Worm (Caenorhabditis elegans) whole organism, L3 larva: Measurements from ENCODE around the gene C03A3.2.

Experiments used
- R02D3.7 ChIP-seq: fragments of 150-350 bp; optimal IDR thresholded peaks from 2 replicates; lab custom pipeline; 2014; ENCODE audit warnings: missing biosample characterization, missing genetic modification characterization
- ZK546.5 ChIP-seq: sonication (generic microtip); optimal IDR thresholded peaks from 2 replicates; lab custom pipeline; 2017; ENCODE audit warnings: missing biosample characterization, missing genetic modification characterization
- aly-2 ChIP-seq: fragments of 150-350 bp; optimal IDR thresholded peaks from 2 replicates; lab custom pipeline; 2014; ENCODE audit warnings: missing biosample characterization, missing genetic modification characterization
- ama-1 ChIP-seq: fragments of 150-350 bp; optimal IDR thresholded peaks from 2 replicates; lab custom pipeline; 2018
- ceh-82 ChIP-seq: fragments of 150-350 bp; optimal IDR thresholded peaks from 2 replicates; lab custom pipeline; 2014; ENCODE audit warnings: missing biosample characterization, missing genetic modification characterization
- ceh-9 ChIP-seq: sonication (generic microtip); optimal IDR thresholded peaks from 2 replicates; lab custom pipeline; 2018; ENCODE audit warnings: missing biosample characterization, missing genetic modification characterization
- daf-12 ChIP-seq: fragments of 150-350 bp; optimal IDR thresholded peaks from 2 replicates; lab custom pipeline; 2014; ENCODE audit warnings: missing biosample characterization, missing genetic modification reagents, missing genetic modification characterization
- egl-27 ChIP-seq: sonication (generic microtip); optimal IDR thresholded peaks from 4 replicates; lab custom pipeline; 2017; ENCODE audit warnings: missing biosample characterization, missing genetic modification reagents, missing genetic modification characterization
- elt-2 ChIP-seq: sonication (generic microtip); optimal IDR thresholded peaks from 2 replicates; lab custom pipeline; 2016; ENCODE audit warnings: missing genetic modification reagents, mild to moderate bottlenecking, missing genetic modification characterization, missing compliant biosample characterization
- elt-3 ChIP-seq, 3 experiments: fragments of 150-350 bp in 1 of 3; sonication (generic microtip) in 2 of 3; optimal IDR thresholded peaks; 2 replicates in 2 of 3; 4 replicates in 1 of 3; lab custom pipeline; 2014 to 2017; ENCODE audit warnings: missing biosample characterization in 3 of 3, missing genetic modification characterization in 3 of 3
- eor-1 ChIP-seq, 2 experiments: fragments of 150-350 bp; optimal IDR thresholded peaks; 2 replicates each; lab custom pipeline; 2014 to 2018; ENCODE audit warnings: missing biosample characterization in 2 of 2, missing genetic modification characterization in 2 of 2
- fkh-10 ChIP-seq: sonication (generic microtip); optimal IDR thresholded peaks from 2 replicates; lab custom pipeline; 2017; ENCODE audit warnings: missing biosample characterization, missing genetic modification reagents, missing genetic modification characterization
- fkh-2 ChIP-seq: fragments of 150-350 bp; optimal IDR thresholded peaks from 2 replicates; lab custom pipeline; 2014; ENCODE audit warnings: missing biosample characterization, missing genetic modification reagents, missing genetic modification characterization
- fos-1 ChIP-seq: fragments of 150-350 bp; optimal IDR thresholded peaks from 2 replicates; lab custom pipeline; 2014; ENCODE audit warnings: missing biosample characterization, missing genetic modification characterization
- hmg-11 ChIP-seq: sonication (generic microtip); optimal IDR thresholded peaks from 2 replicates; lab custom pipeline; 2016; ENCODE audit warnings: missing genetic modification characterization, missing compliant biosample characterization
- jun-1 ChIP-seq: fragments of 150-350 bp; optimal IDR thresholded peaks from 2 replicates; lab custom pipeline; 2014; ENCODE audit warnings: missing biosample characterization, missing genetic modification reagents, missing genetic modification characterization
- lsy-12 ChIP-seq: sonication (generic microtip); optimal IDR thresholded peaks from 2 replicates; lab custom pipeline; 2016; ENCODE audit warnings: mild to moderate bottlenecking, missing genetic modification characterization, missing compliant biosample characterization
- mdl-1 ChIP-seq: fragments of 150-350 bp; optimal IDR thresholded peaks from 2 replicates; lab custom pipeline; 2014; ENCODE audit warnings: missing biosample characterization, missing genetic modification characterization
- mml-1 ChIP-seq: fragments of 150-350 bp; sonication (generic microtip); optimal IDR thresholded peaks from 3 replicates; lab custom pipeline; 2014; ENCODE audit warnings: missing biosample characterization, missing genetic modification characterization
- nfya-1 ChIP-seq: sonication (generic microtip); optimal IDR thresholded peaks from 2 replicates; lab custom pipeline; 2017; ENCODE audit warnings: missing genetic modification characterization, mild to moderate bottlenecking, missing compliant biosample characterization, antibody characterized with exemption, moderate library complexity; ENCODE audit not compliant: insufficient read depth
- nhr-237 ChIP-seq: fragments of 150-350 bp; optimal IDR thresholded peaks from 2 replicates; lab custom pipeline; 2014; ENCODE audit warnings: missing biosample characterization, missing genetic modification characterization
- nhr-25 ChIP-seq: sonication (generic microtip); optimal IDR thresholded peaks from 2 replicates; lab custom pipeline; 2017; ENCODE audit warnings: missing biosample characterization, missing genetic modification characterization
- nhr-28 ChIP-seq: fragments of 150-350 bp; optimal IDR thresholded peaks from 2 replicates; lab custom pipeline; 2014; ENCODE audit warnings: missing biosample characterization, missing genetic modification characterization
- nhr-77 ChIP-seq: fragments of 150-350 bp; optimal IDR thresholded peaks from 2 replicates; lab custom pipeline; 2014; ENCODE audit warnings: missing biosample characterization, missing genetic modification characterization
- pha-4 ChIP-seq: fragments of 150-350 bp; optimal IDR thresholded peaks from 2 replicates; lab custom pipeline; 2014; ENCODE audit warnings: missing biosample characterization, missing genetic modification reagents, missing genetic modification characterization
- pqm-1 ChIP-seq: fragments of 150-350 bp; optimal IDR thresholded peaks from 2 replicates; lab custom pipeline; 2017; ENCODE audit warnings: missing biosample characterization, missing genetic modification characterization, inconsistent platforms
- skn-1 ChIP-seq: fragments of 150-350 bp; optimal IDR thresholded peaks from 2 replicates; lab custom pipeline; 2014; ENCODE audit warnings: missing biosample characterization, missing genetic modification characterization
- snpc-4 ChIP-seq: fragments of 150-350 bp; optimal IDR thresholded peaks from 2 replicates; lab custom pipeline; 2014; ENCODE audit warnings: missing biosample characterization, missing genetic modification characterization
- tbx-2 ChIP-seq: sonication (generic microtip); optimal IDR thresholded peaks from 2 replicates; lab custom pipeline; 2016; ENCODE audit warnings: mild to moderate bottlenecking, missing genetic modification characterization, missing compliant biosample characterization
- unc-39 ChIP-seq: sonication (generic microtip); optimal IDR thresholded peaks from 4 replicates; lab custom pipeline; 2017; ENCODE audit warnings: missing biosample characterization, missing genetic modification characterization
- zag-1 ChIP-seq: fragments of 150-350 bp; optimal IDR thresholded peaks from 2 replicates; lab custom pipeline; 2014; ENCODE audit warnings: missing biosample characterization, missing genetic modification characterization
- ztf-4 ChIP-seq: fragments of 150-350 bp; optimal IDR thresholded peaks from 2 replicates; lab custom pipeline; 2014; ENCODE audit warnings: missing biosample characterization, missing genetic modification characterization

Gene C03A3.2

ce11 chrX:11264715-11265114 is 2.1 kb downstream of the C03A3.2 start:
- TF ChIP-seq ceh-82 (tag; lab: Kevin White, UChicago) (no peak), pqm-1 (tag; lab: Kevin White, UChicago) (peak; percentile 84), elt-2 (tag; lab: Kevin White, UChicago) (peak; percentile 82)

ce11 chrX:11266711-11267110 is 4.1 kb downstream of the C03A3.2 start, which contains the start of gene C03A3.9:
Gene C03A3.9, plus strand, starts transcription at chrX:11267011.
- TF ChIP-seq nhr-25 (tag; lab: Kevin White, UChicago) = peak; percentile 21
- no peak for TF ChIP-seq egl-27 (tag; lab: Kevin White, UChicago)
- TF ChIP-seq, all 47 proteins: peak for 1

DNA sequence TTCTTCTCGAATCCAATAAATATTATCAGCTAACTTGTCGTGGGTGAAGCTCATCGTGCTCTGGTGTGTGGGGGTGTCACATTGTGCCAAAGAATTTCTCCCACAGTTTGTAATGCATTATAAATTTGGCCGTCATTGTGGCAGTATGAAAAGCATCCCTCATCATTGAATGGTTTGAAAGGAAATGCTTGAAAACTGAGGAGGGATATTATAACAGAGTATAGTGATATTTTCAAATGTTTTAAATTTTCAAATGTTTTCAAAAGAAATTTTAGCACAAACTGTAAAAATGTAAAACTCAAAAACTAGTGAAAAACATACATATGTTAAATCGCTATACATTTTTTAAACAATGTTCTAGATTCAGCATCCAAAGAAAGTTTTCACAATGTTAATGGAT is 6.3 kb downstream of the C03A3.2 start, which contains the start of gene C03A3.3:
TSS of gene C03A3.3 (minus strand) at position 101 of the 400 bp plus-strand sequence.
- no peak for TF ChIP-seq nhr-237
- TF ChIP-seq elt-3 (tag; optimal IDR thresholded peaks at IDR 0.05; lab: Kevin White, UChicago) = no peak
- TF ChIP-seq eor-1 (tag; optimal IDR thresholded peaks at IDR 0.05; lab: Kevin White, UChicago) = no peak
- TF ChIP-seq aly-2 (tag; lab: Kevin White, UChicago) = no peak
- TF ChIP-seq ceh-82 (tag; lab: Kevin White, UChicago) = no peak
- TF ChIP-seq lsy-12 (tag; lab: Kevin White, UChicago) = no peak
- TF ChIP-seq zag-1 (tag; lab: Kevin White, UChicago) = no peak
- no peak for TF ChIP-seq hmg-11 (tag; lab: Kevin White, UChicago)
- TF ChIP-seq nhr-28 (tag; lab: Kevin White, UChicago) = no peak
- no peak for TF ChIP-seq pqm-1 (tag; lab: Kevin White, UChicago)
- TF ChIP-seq, all 47 proteins: peak for 0

DNA sequence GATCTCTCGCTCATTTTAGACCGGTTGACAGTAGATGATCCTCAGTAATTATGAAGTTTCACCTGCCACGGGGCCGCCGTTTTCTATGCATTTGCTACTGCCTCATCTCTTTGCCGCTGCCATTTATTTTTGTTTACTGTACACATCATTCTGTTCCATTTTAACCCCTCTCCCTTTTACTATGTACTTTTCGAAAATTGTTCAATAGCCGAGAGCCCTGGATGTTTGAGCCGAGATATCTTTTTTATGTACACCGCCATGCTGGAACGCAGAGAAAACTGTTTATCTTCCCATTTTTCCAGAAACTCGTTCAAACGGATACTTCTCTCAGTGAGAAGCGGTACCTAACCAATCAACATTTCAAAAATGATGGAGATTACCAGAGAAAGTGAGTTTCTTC is 8.2 kb downstream of the C03A3.2 start, which contains the start of gene ifa-1:
TSS of gene ifa-1 (plus strand) at position 301 of the 400 bp plus-strand sequence.
- TF ChIP-seq aly-2 (tag; lab: Kevin White, UChicago) (no peak), mml-1 (tag; lab: Kevin White, UChicago) (no peak), pqm-1 (tag; lab: Kevin White, UChicago) (no peak), elt-2 (tag; lab: Kevin White, UChicago) (no peak), ZK546.5 (tag; lab: Kevin White, UChicago) (no peak), nhr-77 (tag; lab: Kevin White, UChicago) (no peak), jun-1 (no peak), nfya-1 (tag; lab: Kevin White, UChicago) (no peak)

DNA sequence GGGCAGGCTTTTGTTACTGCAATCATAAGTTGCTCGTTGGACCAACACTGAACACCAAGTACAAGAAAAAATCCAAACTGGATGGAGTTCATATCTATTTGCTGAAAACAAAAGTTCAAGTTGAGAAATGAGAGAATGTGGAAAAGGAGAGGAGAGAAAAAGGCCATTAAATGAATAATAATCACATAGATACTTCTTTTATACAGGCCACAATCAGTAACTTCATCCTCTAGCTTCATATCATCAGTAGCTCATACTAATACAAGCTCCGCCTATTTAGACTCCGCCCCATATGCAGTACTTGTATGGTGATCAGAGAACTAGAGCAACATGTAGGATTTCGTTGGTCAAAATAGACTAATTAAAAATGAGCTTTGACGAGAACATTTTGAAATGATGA is 16.6 kb downstream of the C03A3.2 start, which contains the start of gene F38B2.2:
TSS of gene F38B2.2 (minus strand) at position 101 of the 400 bp plus-strand sequence.
- TF ChIP-seq fkh-10 (GFP tag; lab: Kevin White, UChicago) (no peak), ama-1 (lab: Kevin White, UChicago) (no peak), elt-3 (tag; optimal IDR thresholded peaks at IDR 0.05; lab: Kevin White, UChicago) (no peak), nhr-237 (no peak), zag-1 (tag; lab: Kevin White, UChicago) (no peak), ZK546.5 (tag; lab: Kevin White, UChicago) (no peak), daf-12 (tag; lab: Kevin White, UChicago) (no peak), nfya-1 (tag; lab: Kevin White, UChicago) (no peak), ceh-9 (tag; lab: Kevin White, UChicago) (no peak)

- TF ChIP-seq fkh-2 (tag; lab: Kevin White, UChicago) = no peak
- no peak for TF ChIP-seq skn-1
- no peak for TF ChIP-seq nhr-77 (tag; lab: Kevin White, UChicago)
- TF ChIP-seq snpc-4 (tag; lab: Kevin White, UChicago) = no peak
- TF ChIP-seq jun-1 = no peak
These were observed 18.5 kb downstream of the C03A3.2 start, which contains the start of gene F38B2.6 for ce11 chrX:11281148-11281547. Gene F38B2.6, minus strand, starts transcription at chrX:11281248.

ce11 chrX:11286246-11286645 is 23.6 kb downstream of the C03A3.2 start, which contains the start of gene F38B2.3:
Gene F38B2.3, minus strand, starts transcription at chrX:11286346.
- TF ChIP-seq unc-39 (tag; lab: Kevin White, UChicago) (no peak), R02D3.7 (tag; lab: Kevin White, UChicago) (no peak), fos-1 (tag; lab: Kevin White, UChicago) (no peak), mdl-1 (tag; lab: Kevin White, UChicago) (no peak), pha-4 (tag; lab: Kevin White, UChicago) (no peak), ztf-4 (no peak), nhr-28 (tag; lab: Kevin White, UChicago) (no peak), daf-12 (tag; lab: Kevin White, UChicago) (no peak), nhr-25 (tag; lab: Kevin White, UChicago) (no peak), pqm-1 (tag; lab: Kevin White, UChicago) (no peak), mml-1 (tag; lab: Kevin White, UChicago) (no peak), elt-2 (tag; lab: Kevin White, UChicago) (no peak), tbx-2 (tag; lab: Kevin White, UChicago) (no peak), skn-1 (no peak), ceh-9 (tag; lab: Kevin White, UChicago) (no peak), nfya-1 (tag; lab: Kevin White, UChicago) (no peak), egl-27 (tag; lab: Kevin White, UChicago) (no peak), lsy-12 (tag; lab: Kevin White, UChicago) (no peak)
